Worm (Caenorhabditis elegans) whole organism, early embryonic: ENCODE data around the gene F35G12.12.

Experiments used
- B0310.2 ChIP-seq: sonication (generic microtip); optimal IDR thresholded peaks from 2 replicates; lab custom pipeline; 2016; ENCODE audit warnings: mild to moderate bottlenecking, missing genetic modification characterization, missing compliant biosample characterization
- F13C5.2 ChIP-seq: sonication (generic microtip); optimal IDR thresholded peaks from 2 replicates; lab custom pipeline; 2017; ENCODE audit warnings: mild to moderate bottlenecking, missing genetic modification characterization, inconsistent platforms, missing compliant biosample characterization
- aly-1 ChIP-seq: sonication (generic microtip); optimal IDR thresholded peaks from 2 replicates; lab custom pipeline; 2016; ENCODE audit warnings: missing genetic modification characterization, missing compliant biosample characterization
- ama-1 ChIP-seq: fragments of 150-350 bp; optimal IDR thresholded peaks from 2 replicates; lab custom pipeline; 2014
- ceh-13 ChIP-seq: fragments of 200-800 bp; sonication (Bioruptor generic); optimal IDR thresholded peaks from 2 replicates; lab custom pipeline; 2018; ENCODE audit warnings: mild to moderate bottlenecking, missing genetic modification characterization, missing compliant biosample characterization
- ceh-36 ChIP-seq: sonication (generic microtip); optimal IDR thresholded peaks from 2 replicates; lab custom pipeline; 2016; ENCODE audit warnings: missing genetic modification characterization, inconsistent platforms, missing compliant biosample characterization
- ets-7 ChIP-seq: sonication (generic microtip); optimal IDR thresholded peaks from 2 replicates; lab custom pipeline; 2016; ENCODE audit warnings: missing genotype, missing genetic modification characterization, missing compliant biosample characterization
- flt-1 ChIP-seq: fragments of 200-800 bp; sonication (Bioruptor generic); IDR thresholded peaks from 2 replicates; pipeline ENCODE4 v1.3.6; 2022; ENCODE audit warnings: missing genetic modification characterization, missing compliant biosample characterization
- hmbx-1 ChIP-seq: sonication (generic microtip); optimal IDR thresholded peaks from 2 replicates; lab custom pipeline; 2016; ENCODE audit warnings: mild to moderate bottlenecking, missing genetic modification characterization, missing compliant biosample characterization
- hmg-4 ChIP-seq: fragments of 200-800 bp; sonication (Bioruptor generic); optimal IDR thresholded peaks from 2 replicates; lab custom pipeline; 2018; ENCODE audit warnings: mild to moderate bottlenecking, missing genetic modification characterization, missing compliant biosample characterization
- hnd-1 ChIP-seq: sonication (generic microtip); optimal IDR thresholded peaks from 2 replicates; lab custom pipeline; 2016; ENCODE audit warnings: missing genetic modification characterization, missing compliant biosample characterization
- pes-1 ChIP-seq: fragments of 200-800 bp; sonication (Bioruptor generic); IDR thresholded peaks from 2 replicates; pipeline ENCODE4 v1.3.6; 2022; ENCODE audit warnings: missing genetic modification reagents, missing genetic modification characterization, missing compliant biosample characterization
- scrt-1 ChIP-seq: fragments of 200-800 bp; sonication (Bioruptor generic); IDR thresholded peaks from 2 replicates; pipeline ENCODE4 v1.3.6; 2022; ENCODE audit warnings: missing genetic modification characterization, missing compliant biosample characterization
- sea-1 ChIP-seq: fragments of 200-800 bp; sonication (Bioruptor generic); conservative IDR thresholded peaks from 2 replicates; pipeline ENCODE4 v1.3.6; 2022; ENCODE audit warnings: missing genetic modification characterization, missing compliant biosample characterization
- tbx-11 ChIP-seq: fragments of 200-800 bp; sonication (Bioruptor generic); IDR thresholded peaks from 2 replicates; pipeline ENCODE4 v1.3.6; 2022; ENCODE audit warnings: missing genetic modification characterization, missing compliant biosample characterization
- tbx-37 ChIP-seq: fragments of 200-800 bp; sonication (Bioruptor generic); conservative IDR thresholded peaks from 2 replicates; pipeline ENCODE4 v1.3.6; 2022; ENCODE audit warnings: missing genetic modification reagents, missing genetic modification characterization, missing compliant biosample characterization
- tra-4 ChIP-seq: sonication (generic microtip); optimal IDR thresholded peaks from 2 replicates; lab custom pipeline; 2017; ENCODE audit warnings: missing genetic modification characterization, missing compliant biosample characterization

Gene F35G12.12

DNA sequence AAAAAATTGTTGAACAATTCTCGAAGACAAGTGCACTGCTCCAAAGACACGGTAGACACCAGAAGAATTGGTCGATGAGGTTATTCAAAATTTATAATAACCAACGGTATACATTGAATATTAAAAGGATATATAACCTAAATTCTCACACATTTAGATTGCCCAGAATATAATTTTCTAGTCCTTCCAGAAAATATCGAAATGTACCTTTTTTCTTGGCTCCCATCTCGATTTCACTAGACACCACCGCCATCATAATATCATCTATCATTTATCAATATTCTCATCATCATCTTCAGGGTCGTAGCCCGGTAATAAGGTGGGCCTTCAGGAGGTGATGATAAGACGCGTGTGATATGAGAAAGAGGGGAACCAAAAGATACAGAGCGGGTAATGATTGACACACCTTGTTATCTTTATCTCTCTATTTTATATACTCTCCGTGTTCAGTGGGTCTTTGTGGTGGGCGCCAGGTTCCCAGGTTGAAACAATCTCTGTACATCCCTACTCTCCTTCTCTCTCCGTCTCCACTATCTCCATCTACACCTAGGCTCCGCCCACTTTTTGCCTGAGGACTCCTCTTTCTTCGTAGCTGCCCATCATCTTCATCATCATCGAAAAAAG, 18.7 kb downstream of the F35G12.12 start, which contains the start of gene mab-21:
mab-21 (plus strand) TSS at position 615 of the 624 bp plus-strand sequence.
- no peak for TF ChIP-seq tbx-37
- TF ChIP-seq hmbx-1 (tag; lab: Kevin White, UChicago), result no peak
- no peak for TF ChIP-seq sea-1 (GFP tag; lab: Robert Waterston, UW)
- no peak for TF ChIP-seq ceh-13 (GFP tag; lab: Kevin White, UChicago)
- no peak for TF ChIP-seq tra-4 (tag; lab: Kevin White, UChicago)
- TF ChIP-seq B0310.2 (tag; lab: Kevin White, UChicago), result no peak
- TF ChIP-seq ceh-36, result no peak
- no peak for TF ChIP-seq ama-1 (lab: Kevin White, UChicago)

DNA sequence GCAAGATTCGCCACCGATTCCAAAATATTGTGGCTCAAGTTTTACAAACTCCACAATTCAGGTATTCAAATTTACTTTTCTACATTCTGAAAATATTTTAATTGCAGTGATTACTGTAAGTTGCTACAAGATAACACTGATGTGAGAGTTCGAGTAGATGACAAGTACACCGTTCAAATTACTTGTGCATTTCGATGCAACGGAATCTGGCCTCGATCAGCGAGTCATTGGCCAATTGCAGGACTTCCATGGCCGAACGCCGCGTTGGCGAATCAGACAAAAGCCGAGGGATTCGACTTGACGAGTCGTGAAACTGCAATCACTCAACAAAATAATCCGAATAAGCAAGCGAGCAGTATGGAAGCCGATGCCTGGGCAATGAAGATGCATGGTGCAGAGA, 19.7 kb downstream of the F35G12.12 start:
- TF ChIP-seq tbx-11 (GFP tag; lab: Robert Waterston, UW), result no peak
- no peak for TF ChIP-seq ceh-13 (GFP tag; lab: Kevin White, UChicago)
- no peak for TF ChIP-seq sea-1 (GFP tag; lab: Robert Waterston, UW)

DNA sequence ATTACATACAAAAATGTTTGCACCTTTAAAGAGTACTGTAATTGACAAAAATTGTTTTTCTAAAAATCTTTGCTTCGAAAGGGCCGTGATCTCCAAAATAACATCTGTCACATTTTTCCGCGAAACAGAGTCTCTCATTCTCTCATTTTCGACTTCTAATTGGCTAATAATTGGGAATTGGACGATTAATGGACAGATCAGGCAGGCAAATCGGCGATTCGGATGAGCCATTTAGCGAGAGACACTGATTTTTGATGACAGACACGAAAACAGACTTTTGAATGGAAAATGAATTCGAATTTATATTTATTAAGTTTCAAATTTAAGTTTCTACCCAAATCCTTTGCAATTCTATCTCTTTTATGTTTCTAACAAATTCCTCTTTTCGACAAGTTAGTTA, 22.2 kb downstream of the F35G12.12 start:
- no peak for TF ChIP-seq ets-7
- no peak for TF ChIP-seq hnd-1
- TF ChIP-seq scrt-1 (GFP tag; lab: Robert Waterston, UW), result no peak
- no peak for TF ChIP-seq tbx-37
- no peak for TF ChIP-seq aly-1 (tag; lab: Kevin White, UChicago)
- no peak for TF ChIP-seq tbx-11 (GFP tag; lab: Robert Waterston, UW)
- no peak for TF ChIP-seq F13C5.2 (tag; lab: Kevin White, UChicago)
- TF ChIP-seq flt-1, result no peak
- no peak for TF ChIP-seq hmbx-1 (tag; lab: Kevin White, UChicago)
- no peak for TF ChIP-seq tra-4 (tag; lab: Kevin White, UChicago)
- no peak for TF ChIP-seq ceh-13 (GFP tag; lab: Kevin White, UChicago)

ce11 chrIII:4612334-4612953, 30.8 kb downstream of the F35G12.12 start, which contains the start of gene sel-2:
TSS of gene sel-2 (minus strand) at chrIII:4612384.
- TF ChIP-seq tbx-37 (no peak), tbx-11 (GFP tag; lab: Robert Waterston, UW) (no peak), F13C5.2 (tag; lab: Kevin White, UChicago) (no peak), pes-1 (GFP tag; lab: Robert Waterston, UW) (no peak), scrt-1 (GFP tag; lab: Robert Waterston, UW) (no peak), ceh-36 (no peak), ama-1 (lab: Kevin White, UChicago) (no peak), aly-1 (tag; lab: Kevin White, UChicago) (no peak), hmg-4 (GFP tag; lab: Kevin White, UChicago) (no peak), B0310.2 (tag; lab: Kevin White, UChicago) (no peak), flt-1 (no peak), sea-1 (GFP tag; lab: Robert Waterston, UW) (no peak), hmbx-1 (tag; lab: Kevin White, UChicago) (no peak), ceh-13 (GFP tag; lab: Kevin White, UChicago) (no peak), hnd-1 (no peak), tra-4 (tag; lab: Kevin White, UChicago) (no peak), ets-7 (no peak)

DNA sequence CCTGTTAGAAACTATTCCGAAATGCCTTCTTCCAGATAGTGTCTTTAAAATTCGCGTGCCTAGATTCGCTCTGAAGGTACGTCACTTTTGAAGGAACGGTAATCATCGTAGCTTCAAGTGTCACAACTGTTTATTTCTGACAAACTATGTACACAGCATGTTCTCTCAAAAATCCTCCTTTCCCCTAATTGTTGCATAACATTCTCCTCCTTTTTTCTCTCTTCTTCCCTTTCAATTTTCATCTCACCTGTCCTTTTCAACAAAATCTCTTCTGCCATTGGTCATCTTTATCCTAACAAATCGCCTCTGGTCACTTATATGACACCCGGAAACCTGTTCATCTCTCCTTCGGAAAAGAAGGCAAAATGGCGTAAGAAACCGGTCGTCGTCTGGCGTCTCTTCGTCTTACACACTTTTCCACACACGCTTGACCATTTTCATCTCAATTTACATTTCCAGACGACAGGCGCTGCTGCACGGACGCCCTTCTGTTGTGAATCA, 34.5 kb downstream of the F35G12.12 start, which contains the start of gene lips-3:
lips-3 (plus strand) TSS at position 458 of the 501 bp plus-strand sequence.
- TF ChIP-seq scrt-1 (GFP tag; lab: Robert Waterston, UW) (no peak), tra-4 (tag; lab: Kevin White, UChicago) (no peak), ceh-36 (no peak), hmbx-1 (tag; lab: Kevin White, UChicago) (no peak), tbx-37 (no peak), ama-1 (lab: Kevin White, UChicago) (no peak), ceh-13 (GFP tag; lab: Kevin White, UChicago) (no peak), sea-1 (GFP tag; lab: Robert Waterston, UW) (no peak), tbx-11 (GFP tag; lab: Robert Waterston, UW) (no peak), hnd-1 (no peak), flt-1 (no peak), F13C5.2 (tag; lab: Kevin White, UChicago) (no peak), hmg-4 (GFP tag; lab: Kevin White, UChicago) (no peak), B0310.2 (tag; lab: Kevin White, UChicago) (no peak)

ce11 chrIII:4622375-4623130, 41.0 kb downstream of the F35G12.12 start, which contains the start of gene lron-5:
TSS of gene lron-5 (plus strand) at chrIII:4623029.
- no peak for TF ChIP-seq hmg-4 (GFP tag; lab: Kevin White, UChicago)
- no peak for TF ChIP-seq aly-1 (tag; lab: Kevin White, UChicago)
- TF ChIP-seq pes-1 (GFP tag; lab: Robert Waterston, UW), result no peak
- no peak for TF ChIP-seq ets-7
- no peak for TF ChIP-seq tra-4 (tag; lab: Kevin White, UChicago)
- TF ChIP-seq flt-1, result no peak
- TF ChIP-seq hnd-1, result no peak
- no peak for TF ChIP-seq tbx-37
- no peak for TF ChIP-seq B0310.2 (tag; lab: Kevin White, UChicago)
- TF ChIP-seq ama-1 (lab: Kevin White, UChicago), result no peak
- TF ChIP-seq F13C5.2 (tag; lab: Kevin White, UChicago), result no peak
- no peak for TF ChIP-seq ceh-36
- no peak for TF ChIP-seq scrt-1 (GFP tag; lab: Robert Waterston, UW)
- no peak for TF ChIP-seq hmbx-1 (tag; lab: Kevin White, UChicago)
- TF ChIP-seq tbx-11 (GFP tag; lab: Robert Waterston, UW), result no peak
- TF ChIP-seq ceh-13 (GFP tag; lab: Kevin White, UChicago), result no peak
- TF ChIP-seq sea-1 (GFP tag; lab: Robert Waterston, UW), result no peak
